Fruit fly (Drosophila melanogaster) whole organism, embryonic: Measurements from ENCODE around the gene CG9702.
A peak's percentile ranks its signal among the peaks of the same experiment; 100 is the strongest.

Experiments used
- ATbp ChIP-seq: fragments of 200-800 bp; sonication (Bioruptor generic); optimal IDR thresholded peaks from 2 replicates; lab custom pipeline; 2017; ENCODE audit warnings: missing biosample characterization, mild to moderate bottlenecking, missing genetic modification characterization, missing genetic modification reagents
- Ada2b ChIP-seq: fragments of 200-800 bp; sonication (Bioruptor generic); IDR thresholded peaks from 2 replicates; pipeline ENCODE4 v1.3.6; 2022; ENCODE audit warnings: missing biosample characterization, missing genetic modification characterization
- Antp ChIP-seq: fragments of 200-800 bp; sonication (Bioruptor generic); optimal IDR thresholded peaks from 3 replicates; lab custom pipeline; 2016; ENCODE audit warnings: missing biosample characterization, missing genetic modification characterization
- CG10147 ChIP-seq: fragments of 200-800 bp; sonication (Bioruptor generic); optimal IDR thresholded peaks from 2 replicates; lab custom pipeline; 2019; ENCODE audit warnings: missing biosample characterization, mild to moderate bottlenecking, missing genetic modification characterization, moderate library complexity
- CG11504 ChIP-seq: fragments of 200-800 bp; sonication (Bioruptor generic); optimal IDR thresholded peaks from 3 replicates; lab custom pipeline; 2019; ENCODE audit warnings: missing biosample characterization, mild to moderate bottlenecking, missing genetic modification characterization, moderate library complexity
- CG13424 ChIP-seq: fragments of 200-800 bp; sonication (Bioruptor generic); optimal IDR thresholded peaks from 2 replicates; lab custom pipeline; 2019; ENCODE audit warnings: missing biosample characterization, mild to moderate bottlenecking, missing genetic modification characterization, moderate library complexity
- CG13624 ChIP-seq: fragments of 200-800 bp; sonication (Bioruptor generic); optimal IDR thresholded peaks from 2 replicates; lab custom pipeline; 2016; ENCODE audit warnings: missing biosample characterization, missing genetic modification characterization
- CG13894 ChIP-seq: fragments of 200-800 bp; sonication (Bioruptor generic); optimal IDR thresholded peaks from 3 replicates; lab custom pipeline; 2018; ENCODE audit warnings: missing biosample characterization, mild to moderate bottlenecking, missing genetic modification characterization, moderate library complexity
- CG14050 ChIP-seq: fragments of 200-800 bp; sonication (Bioruptor generic); IDR thresholded peaks from 3 replicates; pipeline ENCODE4 v1.3.6; 2022; ENCODE audit warnings: missing biosample characterization, missing genetic modification characterization
- CG17385 ChIP-seq: fragments of 200-800 bp; sonication (Bioruptor generic); optimal IDR thresholded peaks from 3 replicates; lab custom pipeline; 2018; ENCODE audit warnings: missing biosample characterization, mild to moderate bottlenecking, missing genetic modification characterization
- CG2678 ChIP-seq: fragments of 200-800 bp; sonication (Bioruptor generic); optimal IDR thresholded peaks from 3 replicates; lab custom pipeline; 2019; ENCODE audit warnings: missing biosample characterization, mild to moderate bottlenecking, missing genetic modification characterization, moderate library complexity
- CG2875 ChIP-seq: fragments of 200-800 bp; sonication (Bioruptor generic); optimal IDR thresholded peaks from 2 replicates; lab custom pipeline; 2017; ENCODE audit warnings: missing biosample characterization, mild to moderate bottlenecking, missing genetic modification characterization, missing genetic modification reagents
- CG30403 ChIP-seq: fragments of 200-800 bp; sonication (Bioruptor generic); optimal IDR thresholded peaks from 3 replicates; lab custom pipeline; 2016; ENCODE audit warnings: missing biosample characterization, missing genetic modification characterization
- CG6765 ChIP-seq: fragments of 200-800 bp; sonication (Bioruptor generic); optimal IDR thresholded peaks from 3 replicates; lab custom pipeline; 2017; ENCODE audit warnings: missing biosample characterization, mild to moderate bottlenecking, missing genetic modification characterization
- CG7839 ChIP-seq: fragments of 200-800 bp; sonication (Bioruptor generic); optimal IDR thresholded peaks from 3 replicates; lab custom pipeline; 2018; ENCODE audit warnings: missing biosample characterization, mild to moderate bottlenecking, missing genetic modification characterization, moderate library complexity
- CG8290 ChIP-seq, 3 experiments: fragments of 200-800 bp; sonication (Bioruptor generic); optimal IDR thresholded peaks; 2 replicates each; lab custom pipeline; 2016 to 2019; ENCODE audit warnings: missing biosample characterization in 3 of 3, missing genetic modification characterization in 3 of 3, mild to moderate bottlenecking in 2 of 3, moderate library complexity in 1 of 3
- Deaf1 ChIP-seq: fragments of 200-800 bp; optimal IDR thresholded peaks from 3 replicates; lab custom pipeline; 2019; ENCODE audit warnings: missing biosample characterization, mild to moderate bottlenecking, missing genetic modification characterization, moderate library complexity
- Dip2 ChIP-seq: fragments of 200-800 bp; sonication (Bioruptor generic); IDR thresholded peaks from 2 replicates; pipeline ENCODE4 v1.3.6; 2022; ENCODE audit warnings: missing biosample characterization, missing genetic modification characterization
- Dp ChIP-seq: fragments of 200-800 bp; sonication (Bioruptor generic); optimal IDR thresholded peaks from 2 replicates; lab custom pipeline; 2018; ENCODE audit warnings: missing biosample characterization, mild to moderate bottlenecking, missing genetic modification characterization, moderate library complexity
- Fer1 ChIP-seq: fragments of 200-800 bp; sonication (Bioruptor generic); optimal IDR thresholded peaks from 2 replicates; lab custom pipeline; 2017; ENCODE audit warnings: missing biosample characterization, mild to moderate bottlenecking, missing genetic modification characterization
- H2.0 ChIP-seq: fragments of 200-800 bp; sonication (Bioruptor generic); IDR thresholded peaks from 2 replicates; pipeline ENCODE4 v1.3.6; 2022; ENCODE audit warnings: missing biosample characterization, missing genetic modification characterization
- HHEX ChIP-seq: fragments of 200-800 bp; sonication (Bioruptor generic); optimal IDR thresholded peaks from 3 replicates; lab custom pipeline; 2017; ENCODE audit warnings: missing biosample characterization, mild to moderate bottlenecking, missing genetic modification characterization, missing genetic modification reagents
- HmgZ ChIP-seq: fragments of 200-800 bp; sonication (Bioruptor generic); optimal IDR thresholded peaks from 2 replicates; lab custom pipeline; 2018; ENCODE audit warnings: missing biosample characterization, mild to moderate bottlenecking, missing genetic modification characterization
- Hr51 ChIP-seq, 2 experiments: fragments of 200-800 bp; sonication (Bioruptor generic); optimal IDR thresholded peaks; 2 replicates in 1 of 2; 3 replicates in 1 of 2; lab custom pipeline; 2016 to 2018; ENCODE audit warnings: missing biosample characterization in 2 of 2, missing genetic modification characterization in 2 of 2, mild to moderate bottlenecking in 1 of 2, moderate library complexity in 1 of 2
- Med ChIP-seq: fragments of 200-800 bp; sonication (Bioruptor generic); peaks from one replicate; lab custom pipeline; 2016; ENCODE audit warnings: missing biosample characterization, missing genetic modification characterization, mild to moderate bottlenecking, inconsistent platforms, moderate library complexity
- NfI ChIP-seq: fragments of 200-800 bp; sonication (Bioruptor generic); optimal IDR thresholded peaks from 3 replicates; lab custom pipeline; 2018; ENCODE audit warnings: missing biosample characterization, mild to moderate bottlenecking, missing genetic modification characterization, moderate library complexity
- Rfx ChIP-seq: fragments of 200-800 bp; sonication (Bioruptor generic); IDR thresholded peaks from 2 replicates; pipeline ENCODE4 v1.3.6; 2022; ENCODE audit warnings: missing biosample characterization, missing genetic modification characterization
- Sox102F ChIP-seq: fragments of 200-800 bp; sonication (Bioruptor generic); optimal IDR thresholded peaks from 2 replicates; lab custom pipeline; 2018; ENCODE audit warnings: missing biosample characterization, mild to moderate bottlenecking, missing genetic modification characterization, moderate library complexity
- Taf1 ChIP-seq: fragments of 200-800 bp; sonication (Bioruptor generic); IDR thresholded peaks from 2 replicates; pipeline ENCODE4 v1.3.6; 2022; ENCODE audit warnings: missing biosample characterization, missing genetic modification characterization
- Vsx1 ChIP-seq: fragments of 200-800 bp; sonication (Bioruptor generic); optimal IDR thresholded peaks from 2 replicates; lab custom pipeline; 2017; ENCODE audit warnings: missing biosample characterization, mild to moderate bottlenecking, missing genetic modification characterization, missing genetic modification reagents
- abd-A ChIP-seq: fragments of 200-800 bp; sonication (Bioruptor generic); optimal IDR thresholded peaks from 3 replicates; lab custom pipeline; 2019; ENCODE audit warnings: missing biosample characterization, mild to moderate bottlenecking, missing genetic modification characterization, moderate library complexity
- caup ChIP-seq: fragments of 200-800 bp; sonication (Bioruptor generic); optimal IDR thresholded peaks from 3 replicates; lab custom pipeline; 2017; ENCODE audit warnings: missing biosample characterization, mild to moderate bottlenecking, missing genetic modification characterization, moderate library complexity; ENCODE audit not compliant: severe bottlenecking
- dmrt99B ChIP-seq: fragments of 200-800 bp; sonication (Bioruptor generic); optimal IDR thresholded peaks from 2 replicates; lab custom pipeline; 2018; ENCODE audit warnings: missing biosample characterization, mild to moderate bottlenecking, missing genetic modification characterization, moderate library complexity
- dysf ChIP-seq: fragments of 200-800 bp; sonication (Bioruptor generic); IDR thresholded peaks from 3 replicates; pipeline ENCODE4 v1.3.6; 2022; ENCODE audit warnings: missing biosample characterization, missing genetic modification characterization
- gem ChIP-seq: fragments of 200-800 bp; sonication (Bioruptor generic); optimal IDR thresholded peaks from 2 replicates; lab custom pipeline; 2019; ENCODE audit warnings: missing biosample characterization, mild to moderate bottlenecking, missing genetic modification characterization, moderate library complexity
- grau ChIP-seq: fragments of 200-800 bp; optimal IDR thresholded peaks from 3 replicates; lab custom pipeline; 2019; ENCODE audit warnings: missing biosample characterization, mild to moderate bottlenecking, missing genetic modification characterization, moderate library complexity
- lab ChIP-seq: fragments of 200-800 bp; sonication (Bioruptor generic); optimal IDR thresholded peaks from 3 replicates; lab custom pipeline; 2017; ENCODE audit warnings: missing biosample characterization, missing genetic modification characterization, mild to moderate bottlenecking, moderate library complexity, missing genetic modification reagents
- lilli ChIP-seq: fragments of 200-800 bp; sonication (Bioruptor generic); optimal IDR thresholded peaks from 3 replicates; lab custom pipeline; 2016; ENCODE audit warnings: missing biosample characterization, missing genetic modification characterization
- lmd ChIP-seq: fragments of 200-800 bp; sonication (Bioruptor generic); IDR thresholded peaks from 2 replicates; pipeline ENCODE4 v1.3.6; 2022; ENCODE audit warnings: missing biosample characterization, missing genetic modification characterization
- mam ChIP-seq: fragments of 200-800 bp; sonication (Bioruptor generic); optimal IDR thresholded peaks from 3 replicates; lab custom pipeline; 2016; ENCODE audit warnings: missing biosample characterization, missing genetic modification characterization
- org-1 ChIP-seq: fragments of 200-800 bp; sonication (Bioruptor generic); optimal IDR thresholded peaks from 2 replicates; lab custom pipeline; 2017; ENCODE audit warnings: missing biosample characterization, missing genetic modification characterization
- pnt ChIP-seq: fragments of 200-800 bp; sonication (Bioruptor generic); optimal IDR thresholded peaks from 3 replicates; lab custom pipeline; 2016; ENCODE audit warnings: missing biosample characterization, missing genetic modification characterization
- row ChIP-seq: fragments of 200-800 bp; sonication (Bioruptor generic); IDR thresholded peaks from 3 replicates; pipeline ENCODE4 v1.3.6; 2022; ENCODE audit warnings: missing biosample characterization, missing genetic modification characterization
- stwl ChIP-seq: fragments of 200-800 bp; sonication (Bioruptor generic); optimal IDR thresholded peaks from 3 replicates; lab custom pipeline; 2018; ENCODE audit warnings: missing biosample characterization, mild to moderate bottlenecking, missing genetic modification characterization, moderate library complexity
- trh ChIP-seq: fragments of 200-800 bp; sonication (Bioruptor generic); optimal IDR thresholded peaks from 2 replicates; lab custom pipeline; 2016; ENCODE audit warnings: missing biosample characterization, missing genetic modification characterization
- tx ChIP-seq: fragments of 200-800 bp; sonication (Bioruptor generic); optimal IDR thresholded peaks from 2 replicates; lab custom pipeline; 2016; ENCODE audit warnings: missing biosample characterization, missing genetic modification characterization
- unpg ChIP-seq: fragments of 200-800 bp; sonication (Bioruptor generic); optimal IDR thresholded peaks from 3 replicates; lab custom pipeline; 2018; ENCODE audit warnings: missing biosample characterization, mild to moderate bottlenecking, missing genetic modification characterization, moderate library complexity
- usp ChIP-seq: fragments of >200 bp; optimal IDR thresholded peaks from 2 replicates; lab custom pipeline; 2017; ENCODE audit warnings: missing biosample characterization, missing genetic modification characterization

CG9702 gene

dm6 chr3R:30550044-30550443, 29.2 kb upstream of the CG9702 start (continued):
- TF ChIP-seq Deaf1 (tag; lab: Kevin White, UChicago) (no peak), CG13424 (tag; lab: Kevin White, UChicago) (no peak), ATbp (GFP tag; lab: Kevin White, UChicago) (no peak), CG10147 (GFP tag; lab: Kevin White, UChicago) (peak; percentile 4), Dip2 (no peak), tx (GFP tag; lab: Kevin White, UChicago) (no peak), trh (GFP tag; lab: Kevin White, UChicago) (no peak), pnt (GFP tag; lab: Kevin White, UChicago) (no peak), dmrt99B (peak; percentile 38), abd-A (tag; lab: Kevin White, UChicago) (peak; percentile 44), CG11504 (peak; percentile 35), dysf (GFP tag; lab: Robert Waterston, UW) (peak; percentile 47; the same call in 1 of the 3 replicates), Rfx (GFP tag; lab: Robert Waterston, UW) (peak; percentile 42; the same call in 1 of the 2 replicates), usp (GFP tag; lab: Kevin White, UChicago) (no peak), Antp (GFP tag; lab: Kevin White, UChicago) (peak; percentile 25), lmd (0 out of 2 replicates have a peak, but pooled peaks have one; percentile 28), CG8290 (GFP tag; optimal IDR thresholded peaks at IDR 0.05; lab: Kevin White, UChicago) (no peak), CG8290 (tag; optimal IDR thresholded peaks at IDR 0.05; lab: Kevin White, UChicago) (peak in 1 of 2 experiments; percentile 54), CG7839 (tag; lab: Kevin White, UChicago) (peak; percentile 35), Vsx1 (GFP tag; lab: Kevin White, UChicago) (no peak), Dp (GFP tag; lab: Kevin White, UChicago) (no peak), lab (GFP tag; lab: Kevin White, UChicago) (peak; percentile 64), unpg (GFP tag; lab: Kevin White, UChicago) (peak; percentile 12), Fer1 (peak; percentile 48), Hr51 (GFP tag; optimal IDR thresholded peaks at IDR 0.05; lab: Kevin White, UChicago) (peak in 1 of 2 experiments; percentile 41), CG2678 (tag; lab: Kevin White, UChicago) (peak; percentile 43), caup (GFP tag; lab: Kevin White, UChicago) (peak; percentile 24), CG30403 (GFP tag; lab: Kevin White, UChicago) (peak; percentile 1), grau (tag; lab: Kevin White, UChicago) (peak; percentile 30), HHEX (GFP tag; lab: Kevin White, UChicago) (peak; percentile 5), CG6765 (GFP tag; lab: Kevin White, UChicago) (peak; percentile 11), mam (GFP tag; lab: Kevin White, UChicago) (peak; percentile 47), org-1 (peak; percentile 22), CG2875 (no peak), NfI (GFP tag; lab: Kevin White, UChicago) (peak; percentile 10), Ada2b (GFP tag; lab: Robert Waterston, UW) (peak; percentile 35; the same call in 1 of the 2 replicates), HmgZ (tag; lab: Kevin White, UChicago) (no peak), lilli (GFP tag; lab: Kevin White, UChicago) (peak; percentile 17), CG14050 (no peak), row (peak; percentile 53), Taf1 (GFP tag; lab: Robert Waterston, UW) (0 out of 2 replicates have a peak, but pooled peaks have one; percentile 15), CG13624 (peak; percentile 10), stwl (tag; lab: Kevin White, UChicago) (no peak), Med (GFP tag; lab: Kevin White, UChicago) (peak; percentile 81), H2.0 (GFP tag; lab: Robert Waterston, UW) (no peak), CG13894 (tag; lab: Kevin White, UChicago) (peak; percentile 33), gem (tag; lab: Kevin White, UChicago) (peak; percentile 38), CG17385 (GFP tag; lab: Kevin White, UChicago) (peak; percentile 1), Sox102F (GFP tag; lab: Kevin White, UChicago) (peak; percentile 20)
- TF ChIP-seq, all 482 proteins: peak for 63
